Fruit fly (Drosophila melanogaster) whole organism, embryonic: ENCODE results near the gene ohgt.

ENCODE experiments used
- CG1024 ChIP-seq: fragments of 200-800 bp; sonication (Bioruptor generic); IDR thresholded peaks from 2 replicates; pipeline ENCODE4 v1.3.6; 2022; ENCODE audit warnings: missing biosample characterization, missing genetic modification characterization
- CG10274 ChIP-seq: fragments of 200-800 bp; sonication (Bioruptor generic); optimal IDR thresholded peaks from 3 replicates; lab custom pipeline; 2017; ENCODE audit warnings: missing biosample characterization, mild to moderate bottlenecking, missing genetic modification characterization
- CG10565 ChIP-seq: fragments of 200-800 bp; sonication (Bioruptor generic); optimal IDR thresholded peaks from 3 replicates; lab custom pipeline; 2016; ENCODE audit warnings: missing biosample characterization, mild to moderate bottlenecking, missing genetic modification characterization
- CG15479 ChIP-seq: fragments of 200-800 bp; sonication (Bioruptor generic); optimal IDR thresholded peaks from 3 replicates; lab custom pipeline; 2019; ENCODE audit warnings: missing biosample characterization, mild to moderate bottlenecking, missing genetic modification characterization, moderate library complexity
- CG16815 ChIP-seq: fragments of 200-800 bp; sonication (Bioruptor generic); optimal IDR thresholded peaks from 3 replicates; lab custom pipeline; 2017; ENCODE audit warnings: missing biosample characterization, mild to moderate bottlenecking, missing genetic modification characterization
- CG17361 ChIP-seq: fragments of 200-800 bp; sonication (Bioruptor generic); IDR thresholded peaks from 3 replicates; pipeline ENCODE4 v1.3.6; 2022; ENCODE audit warnings: missing biosample characterization, missing genetic modification characterization
- CG17829 ChIP-seq: fragments of 200-800 bp; optimal IDR thresholded peaks from 2 replicates; lab custom pipeline; 2019; ENCODE audit warnings: missing biosample characterization, mild to moderate bottlenecking, missing genetic modification characterization, moderate library complexity
- CG18011 ChIP-seq: fragments of 200-800 bp; sonication (Bioruptor generic); optimal IDR thresholded peaks from 2 replicates; lab custom pipeline; 2017; ENCODE audit warnings: missing biosample characterization, missing genetic modification characterization, mild to moderate bottlenecking, moderate library complexity, missing genotype
- CG2678 ChIP-seq: fragments of 200-800 bp; sonication (Bioruptor generic); optimal IDR thresholded peaks from 3 replicates; lab custom pipeline; 2019; ENCODE audit warnings: missing biosample characterization, mild to moderate bottlenecking, missing genetic modification characterization, moderate library complexity
- CG32532 ChIP-seq: fragments of 200-800 bp; sonication (Bioruptor generic); IDR thresholded peaks from 2 replicates; pipeline ENCODE4 v1.3.6; 2022; ENCODE audit warnings: missing biosample characterization, missing genetic modification characterization
- CG43689 ChIP-seq: fragments of 200-800 bp; sonication (Bioruptor generic); IDR thresholded peaks from 2 replicates; pipeline ENCODE4 v1.3.6; 2022; ENCODE audit warnings: missing biosample characterization, missing genetic modification characterization
- CG4854 ChIP-seq: fragments of 200-800 bp; sonication (Bioruptor generic); optimal IDR thresholded peaks from 2 replicates; lab custom pipeline; 2016; ENCODE audit warnings: missing biosample characterization, missing genetic modification characterization, inconsistent platforms
- CG5180 ChIP-seq: fragments of 200-800 bp; sonication (Bioruptor generic); optimal IDR thresholded peaks from 3 replicates; lab custom pipeline; 2017; ENCODE audit warnings: missing biosample characterization, missing genetic modification characterization, mild to moderate bottlenecking, moderate library complexity, missing genetic modification reagents
- CG7271 ChIP-seq: fragments of 200-800 bp; sonication (Bioruptor generic); optimal IDR thresholded peaks from 2 replicates; lab custom pipeline; 2018; ENCODE audit warnings: missing biosample characterization, mild to moderate bottlenecking, missing genetic modification characterization, moderate library complexity
- CG8089 ChIP-seq: fragments of 200-800 bp; sonication (Bioruptor generic); optimal IDR thresholded peaks from 3 replicates; lab custom pipeline; 2016; ENCODE audit warnings: missing biosample characterization, missing genetic modification characterization
- CG8388 ChIP-seq: fragments of 200-800 bp; sonication (Bioruptor generic); optimal IDR thresholded peaks from 2 replicates; lab custom pipeline; 2019; ENCODE audit warnings: missing biosample characterization, mild to moderate bottlenecking, missing genetic modification characterization, moderate library complexity
- CG8478 ChIP-seq: fragments of >200 bp; optimal IDR thresholded peaks from 2 replicates; lab custom pipeline; 2018
- CG9876 ChIP-seq: fragments of 200-800 bp; sonication (Bioruptor generic); optimal IDR thresholded peaks from 2 replicates; lab custom pipeline; 2016; ENCODE audit warnings: missing biosample characterization, missing genetic modification characterization
- CkIIα-i1 ChIP-seq: fragments of 200-800 bp; sonication (Bioruptor generic); IDR thresholded peaks from 2 replicates; pipeline ENCODE4 v1.3.6; 2022; ENCODE audit warnings: missing biosample characterization, missing genetic modification characterization
- Fer3 ChIP-seq: fragments of 200-800 bp; sonication (Bioruptor generic); optimal IDR thresholded peaks from 2 replicates; lab custom pipeline; 2018; ENCODE audit warnings: missing biosample characterization, mild to moderate bottlenecking, missing genetic modification characterization, moderate library complexity
- GATAe ChIP-seq: fragments of 200-800 bp; sonication (Bioruptor generic); conservative IDR thresholded peaks from 2 replicates; pipeline ENCODE4 v1.3.6; 2022; ENCODE audit warnings: missing biosample characterization, missing genetic modification characterization
- HHEX ChIP-seq: fragments of 200-800 bp; sonication (Bioruptor generic); optimal IDR thresholded peaks from 3 replicates; lab custom pipeline; 2017; ENCODE audit warnings: missing biosample characterization, mild to moderate bottlenecking, missing genetic modification characterization, missing genetic modification reagents
- HmgZ ChIP-seq: fragments of 200-800 bp; sonication (Bioruptor generic); optimal IDR thresholded peaks from 2 replicates; lab custom pipeline; 2018; ENCODE audit warnings: missing biosample characterization, mild to moderate bottlenecking, missing genetic modification characterization
- Hr3 ChIP-seq: fragments of 200-800 bp; sonication (Bioruptor generic); optimal IDR thresholded peaks from 3 replicates; lab custom pipeline; 2016; ENCODE audit warnings: missing biosample characterization, missing genetic modification characterization
- Mad ChIP-seq: fragments of 200-800 bp; sonication (Bioruptor generic); optimal IDR thresholded peaks from 2 replicates; lab custom pipeline; 2016; ENCODE audit warnings: missing biosample characterization, missing genetic modification characterization
- Optix ChIP-seq: fragments of 200-800 bp; sonication (Bioruptor generic); IDR thresholded peaks from 3 replicates; pipeline ENCODE4 v1.3.6; 2022; ENCODE audit warnings: missing biosample characterization, missing genetic modification characterization
- Six4 ChIP-seq: fragments of 200-800 bp; sonication (Bioruptor generic); optimal IDR thresholded peaks from 2 replicates; lab custom pipeline; 2016; ENCODE audit warnings: missing biosample characterization, missing genetic modification characterization
- Vsx1 ChIP-seq: fragments of 200-800 bp; sonication (Bioruptor generic); optimal IDR thresholded peaks from 2 replicates; lab custom pipeline; 2017; ENCODE audit warnings: missing biosample characterization, mild to moderate bottlenecking, missing genetic modification characterization, missing genetic modification reagents
- ab ChIP-seq: fragments of 200-800 bp; sonication (Bioruptor generic); optimal IDR thresholded peaks from 2 replicates; lab custom pipeline; 2016; ENCODE audit warnings: missing biosample characterization, missing genetic modification characterization
- chm ChIP-seq: fragments of 200-800 bp; sonication (Bioruptor generic); IDR thresholded peaks from 2 replicates; pipeline ENCODE4 v1.3.6; 2022; ENCODE audit warnings: missing biosample characterization, missing genetic modification characterization
- crol ChIP-seq: fragments of 200-800 bp; sonication (Bioruptor generic); IDR thresholded peaks from 2 replicates; pipeline ENCODE4 v1.3.6; 2022; ENCODE audit warnings: missing biosample characterization, missing genetic modification characterization
- crp ChIP-seq, 2 experiments: fragments of 200-800 bp; sonication (Bioruptor generic); optimal IDR thresholded peaks; 2 replicates in 1 of 2; 3 replicates in 1 of 2; lab custom pipeline; 2017; ENCODE audit warnings: missing biosample characterization in 2 of 2, missing genetic modification characterization in 2 of 2, mild to moderate bottlenecking in 1 of 2, moderate library complexity in 1 of 2
- emc ChIP-seq: fragments of 200-800 bp; sonication (Bioruptor generic); optimal IDR thresholded peaks from 2 replicates; lab custom pipeline; 2016; ENCODE audit warnings: missing biosample characterization, missing genetic modification characterization
- esg ChIP-seq: fragments of 200-800 bp; sonication (Bioruptor generic); conservative IDR thresholded peaks from 2 replicates; pipeline ENCODE4 v1.3.6; 2022; ENCODE audit warnings: missing biosample characterization, missing genetic modification characterization
- exex ChIP-seq: fragments of 200-800 bp; sonication (Bioruptor generic); optimal IDR thresholded peaks from 4 replicates; lab custom pipeline; 2018; ENCODE audit warnings: missing biosample characterization, mild to moderate bottlenecking, missing genetic modification characterization, moderate library complexity
- gcm ChIP-seq: fragments of 200-800 bp; sonication (Bioruptor generic); optimal IDR thresholded peaks from 2 replicates; lab custom pipeline; 2019; ENCODE audit warnings: missing biosample characterization, mild to moderate bottlenecking, missing genetic modification characterization, moderate library complexity
- hbn ChIP-seq: fragments of 200-800 bp; sonication (Bioruptor generic); IDR thresholded peaks from 2 replicates; pipeline ENCODE4 v1.3.6; 2022; ENCODE audit warnings: missing biosample characterization, missing genetic modification characterization; ENCODE audit not compliant: partially characterized antibody
- hth ChIP-seq: fragments of >200 bp; optimal IDR thresholded peaks from 2 replicates; lab custom pipeline; 2017; ENCODE audit warnings: inconsistent platforms
- jumu ChIP-seq: fragments of 200-800 bp; sonication (Bioruptor generic); optimal IDR thresholded peaks from 3 replicates; lab custom pipeline; 2016; ENCODE audit warnings: missing biosample characterization, missing genetic modification characterization
- lbe ChIP-seq: fragments of 200-800 bp; sonication (Bioruptor generic); optimal IDR thresholded peaks from 2 replicates; lab custom pipeline; 2016; ENCODE audit warnings: missing biosample characterization, mild to moderate bottlenecking, missing genetic modification characterization
- luna ChIP-seq: fragments of 200-800 bp; sonication (Bioruptor generic); optimal IDR thresholded peaks from 2 replicates; lab custom pipeline; 2016; ENCODE audit warnings: missing biosample characterization, missing genetic modification characterization
- pan ChIP-seq, 4 experiments: fragments of >200 bp in 3 of 4; fragments of 200-800 bp in 1 of 4; sonication (Bioruptor generic) in 1 of 4; optimal IDR thresholded peaks in 3 of 4; IDR thresholded peaks in 1 of 4; 2 replicates each; pipeline versions ENCODE4 v1.3.6 to Lab custom; 2017 to 2022; ENCODE audit warnings: missing biosample characterization in 2 of 4, missing genetic modification characterization in 2 of 4, mixed read lengths in 1 of 4
- pzg ChIP-seq: fragments of 200-800 bp; sonication (Bioruptor generic); optimal IDR thresholded peaks from 3 replicates; lab custom pipeline; 2018; ENCODE audit warnings: missing biosample characterization, mild to moderate bottlenecking, missing genetic modification characterization, moderate library complexity
- salm ChIP-seq: fragments of 200-800 bp; sonication (Bioruptor generic); optimal IDR thresholded peaks from 2 replicates; lab custom pipeline; 2018; ENCODE audit warnings: missing biosample characterization, mild to moderate bottlenecking, missing genetic modification characterization
- ssp ChIP-seq: fragments of 200-800 bp; sonication (Bioruptor generic); IDR thresholded peaks from 2 replicates; pipeline ENCODE4 v1.3.6; 2022; ENCODE audit warnings: missing biosample characterization, missing genetic modification characterization
- tgo ChIP-seq: fragments of 200-800 bp; sonication (Bioruptor generic); IDR thresholded peaks from 3 replicates; pipeline ENCODE4 v1.3.6; 2022; ENCODE audit warnings: missing biosample characterization, missing genetic modification characterization
- tna ChIP-seq: fragments of 200-800 bp; sonication (Bioruptor generic); IDR thresholded peaks from 2 replicates; pipeline ENCODE4 v1.3.6; 2022; ENCODE audit warnings: missing biosample characterization, missing genetic modification characterization; ENCODE audit not compliant: partially characterized antibody
- unc-4 ChIP-seq: fragments of 200-800 bp; sonication (Bioruptor generic); IDR thresholded peaks from 2 replicates; pipeline ENCODE4 v1.3.6; 2022; ENCODE audit warnings: missing biosample characterization, missing genetic modification characterization; ENCODE audit not compliant: partially characterized antibody

The ohgt gene

dm6 chr3R:10097531-10098295 is 48.7 kb downstream of the ohgt start (continued):
- TF ChIP-seq CkIIα-i1 (GFP tag; lab: Robert Waterston, UW) (0 out of 2 replicates have a peak, but pooled peaks have one; percentile 37), CG16815 (GFP tag; lab: Kevin White, UChicago) (peak; percentile 4), chm (GFP tag; lab: Robert Waterston, UW) (peak; percentile 56; the same call in 1 of the 2 replicates), CG18011 (GFP tag; lab: Kevin White, UChicago) (peak; percentile 59), lbe (GFP tag; lab: Kevin White, UChicago) (no peak), hth (no peak), gcm (GFP tag; lab: Kevin White, UChicago) (peak; percentile 24), Mad (peak; percentile 39), Hr3 (GFP tag; lab: Kevin White, UChicago) (peak; percentile 52), CG43689 (GFP tag; lab: Robert Waterston, UW) (no peak), CG8089 (GFP tag; lab: Kevin White, UChicago) (peak; percentile 5), Vsx1 (no peak), HHEX (peak; percentile 82), CG7271 (tag; lab: Kevin White, UChicago) (no peak), CG9876 (GFP tag; lab: Kevin White, UChicago) (peak; percentile 10), CG15479 (no peak), CG17829 (tag; lab: Kevin White, UChicago) (peak; percentile 45), CG8388 (GFP tag; lab: Kevin White, UChicago) (peak; percentile 50), Six4 (GFP tag; lab: Kevin White, UChicago) (no peak), CG2678 (tag; lab: Kevin White, UChicago) (peak; percentile 82), CG17361 (GFP tag; lab: Robert Waterston, UW) (peak; percentile 60; the same call in 2 of the 3 replicates), emc (GFP tag; lab: Kevin White, UChicago) (peak; percentile 50), hbn (no peak), CG1024 (GFP tag; lab: Robert Waterston, UW) (no peak), Optix (GFP tag; lab: Robert Waterston, UW) (no peak; the same call in 2 of the 3 replicates), CG5180 (GFP tag; lab: Kevin White, UChicago) (peak; percentile 27), tna (GFP tag; lab: Robert Waterston, UW) (no peak), pan (optimal IDR thresholded peaks at IDR 0.05; lab: Kevin White, UChicago) (no peak), pan (GFP tag; optimal IDR thresholded peaks at IDR 0.05 in 1 of 2, IDR thresholded peaks at IDR 0.05 in 1 of 2) (peak in 1 of 2 experiments; percentile 48), CG10565 (GFP tag; lab: Kevin White, UChicago) (no peak), HmgZ (tag; lab: Kevin White, UChicago) (peak; percentile 47), CG32532 (GFP tag; lab: Robert Waterston, UW) (peak; percentile 79), esg (GFP tag; lab: Robert Waterston, UW) (peak; percentile 72), ab (no peak), crp (GFP tag; optimal IDR thresholded peaks at IDR 0.05; lab: Kevin White, UChicago) (peak in 1 of 2 experiments; percentile 7), exex (tag; lab: Kevin White, UChicago) (peak; percentile 82), luna (peak; percentile 55), GATAe (peak; percentile 20; the same call in 1 of the 2 replicates), salm (peak; percentile 42), crol (GFP tag; lab: Robert Waterston, UW) (no peak), jumu (GFP tag; lab: Kevin White, UChicago) (peak; percentile 70), ssp (GFP tag; lab: Robert Waterston, UW) (no peak), CG10274 (GFP tag; lab: Kevin White, UChicago) (peak; percentile 78), CG8478 (lab: Kevin White, UChicago) (no peak), tgo (GFP tag; lab: Robert Waterston, UW) (peak; percentile 65; the same call in 2 of the 3 replicates), pzg (GFP tag; lab: Kevin White, UChicago) (no peak), CG4854 (GFP tag; lab: Kevin White, UChicago) (no peak), unc-4 (GFP tag; lab: Robert Waterston, UW) (no peak), Fer3 (tag; lab: Kevin White, UChicago) (peak; percentile 83)
